Worm (Caenorhabditis elegans) whole organism, dauer: ENCODE results near the gene K08E5.6.

Experiments used
- unc-62 ChIP-seq: sonication (generic microtip); optimal IDR thresholded peaks from 2 replicates; lab custom pipeline; 2017; ENCODE audit warnings: missing biosample characterization, missing genetic modification reagents, missing genetic modification characterization

The K08E5.6 gene

ce11 chrIII:10132495-10133450, 8.1 kb upstream of the K08E5.6 start:
- no peak for TF ChIP-seq unc-62 (GFP tag; lab: Kevin White, UChicago)

ce11 chrIII:10134517-10134916, 6.3 kb upstream of the K08E5.6 start:
- TF ChIP-seq unc-62 (GFP tag; lab: Kevin White, UChicago) = no peak

ce11 chrIII:10136778-10137177, 4.1 kb upstream of the K08E5.6 start, which contains the start of gene ZK1128.7:
Gene ZK1128.7 (plus strand): TSS chrIII:10137006.
- no peak for TF ChIP-seq unc-62 (GFP tag; lab: Kevin White, UChicago)

DNA sequence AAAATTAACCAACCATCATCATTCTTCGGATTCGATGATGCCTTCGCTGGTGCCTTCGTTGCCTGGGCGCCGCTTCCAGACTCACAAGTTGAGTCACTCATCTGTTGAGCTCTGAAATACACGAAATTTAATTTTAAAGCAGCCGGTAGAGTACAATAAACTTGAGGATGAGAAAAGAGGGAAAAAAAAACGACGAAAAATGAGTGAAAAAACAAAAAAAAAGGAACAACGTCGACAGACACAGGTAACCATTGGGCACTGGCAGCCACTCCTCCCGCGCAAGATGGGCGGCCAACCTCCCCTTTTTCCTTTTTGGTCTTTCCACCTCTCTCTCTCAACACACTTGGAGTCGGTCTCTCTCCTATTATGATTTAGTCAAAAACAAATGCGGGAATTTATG, 5.9 kb downstream of the K08E5.6 start, which contains the start of gene K08E5.1:
Gene K08E5.1 (minus strand): TSS at position 101 of the 400 bp plus-strand sequence.
- TF ChIP-seq unc-62 (GFP tag; lab: Kevin White, UChicago) = no peak

- TF ChIP-seq unc-62 (GFP tag; lab: Kevin White, UChicago) = no peak
These were observed 9.1 kb downstream of the K08E5.6 start for ce11 chrIII:10149910-10150309.

DNA sequence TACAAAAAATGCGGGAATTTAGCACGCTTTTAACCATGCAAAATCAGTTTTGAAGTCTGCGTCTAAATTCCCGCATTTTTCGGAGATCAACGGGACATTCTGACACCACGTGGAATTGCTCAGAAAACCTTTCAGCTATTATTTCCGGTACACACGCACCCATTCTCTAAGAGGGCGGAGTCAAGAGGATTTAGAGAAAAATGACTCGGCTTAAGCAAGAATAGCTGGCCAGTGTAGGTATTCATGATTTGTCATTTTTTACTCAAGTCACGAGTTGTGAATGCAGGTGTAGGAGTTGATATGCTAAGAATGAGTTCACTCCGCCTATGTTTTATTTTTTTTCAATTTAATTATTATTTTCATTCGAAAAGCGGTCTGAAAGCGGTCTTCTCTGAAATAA, 9.9 kb downstream of the K08E5.6 start:
- no peak for TF ChIP-seq unc-62 (GFP tag; lab: Kevin White, UChicago)

- TF ChIP-seq unc-62 (GFP tag; lab: Kevin White, UChicago) = no peak
These were observed 10.9 kb downstream of the K08E5.6 start for ce11 chrIII:10151719-10152118.

DNA sequence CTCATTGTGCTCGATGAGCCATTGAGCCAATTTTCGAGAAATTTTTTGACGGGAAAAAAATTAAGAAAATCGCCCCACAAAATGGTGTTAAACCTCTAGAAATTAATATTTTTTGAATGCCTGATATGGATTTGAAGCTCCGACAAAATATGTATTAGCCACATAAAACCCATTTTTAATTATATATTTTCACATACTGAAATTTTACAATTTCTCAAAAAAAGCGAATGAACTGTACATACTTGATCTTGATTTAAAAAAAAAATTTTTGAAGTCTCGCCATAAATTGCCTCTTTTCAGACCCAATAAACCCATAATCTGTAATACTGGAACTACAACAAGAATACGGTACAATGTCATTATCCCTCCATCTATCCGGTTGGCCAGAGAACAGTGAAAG, 11.7 kb downstream of the K08E5.6 start, which contains the start of gene nac-3:
Gene nac-3 (plus strand): TSS at position 301 of the 400 bp plus-strand sequence.
- no peak for TF ChIP-seq unc-62 (GFP tag; lab: Kevin White, UChicago)

DNA sequence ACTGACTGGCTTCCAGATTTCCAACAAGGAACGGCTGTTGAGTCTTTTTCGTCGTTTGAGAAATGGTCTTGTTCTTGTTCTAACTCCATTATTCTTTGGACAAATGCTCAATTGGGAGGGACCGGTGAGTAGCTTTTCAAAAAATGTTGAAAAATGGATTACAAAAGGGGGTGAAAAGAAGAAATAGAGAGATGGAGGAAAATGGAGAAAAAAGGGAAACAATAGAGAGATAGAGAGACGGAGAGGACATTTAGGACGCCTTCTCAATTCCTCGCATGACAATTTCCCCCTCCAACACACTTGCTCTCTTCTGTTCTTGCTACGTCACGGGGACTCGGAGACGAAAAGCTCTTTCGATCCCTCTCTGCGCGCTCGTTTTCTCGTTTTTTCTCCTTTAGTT, 12.2 kb downstream of the K08E5.6 start:
- no peak for TF ChIP-seq unc-62 (GFP tag; lab: Kevin White, UChicago)

DNA sequence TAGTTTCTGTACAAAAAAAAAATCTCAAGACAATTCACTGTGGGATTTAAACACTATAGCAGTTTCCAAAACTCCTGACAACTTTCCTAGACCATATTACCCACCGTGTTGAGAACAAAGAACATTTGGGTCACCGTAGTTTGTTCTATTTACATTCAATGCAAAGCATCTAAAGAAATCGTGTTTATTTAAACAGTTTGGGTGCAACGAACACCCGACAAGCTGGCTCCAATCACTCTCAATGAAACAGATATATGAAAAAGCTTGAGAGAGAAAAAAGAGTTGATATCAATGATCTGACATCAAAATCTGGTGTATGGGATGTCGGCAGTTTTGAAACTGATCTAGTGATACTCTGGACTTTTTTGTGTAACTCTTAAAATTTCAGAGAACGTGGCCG, 14.2 kb downstream of the K08E5.6 start:
- no peak for TF ChIP-seq unc-62 (GFP tag; lab: Kevin White, UChicago)

ce11 chrIII:10156269-10156668, 15.4 kb downstream of the K08E5.6 start:
- TF ChIP-seq unc-62 (GFP tag; lab: Kevin White, UChicago) = no peak

DNA sequence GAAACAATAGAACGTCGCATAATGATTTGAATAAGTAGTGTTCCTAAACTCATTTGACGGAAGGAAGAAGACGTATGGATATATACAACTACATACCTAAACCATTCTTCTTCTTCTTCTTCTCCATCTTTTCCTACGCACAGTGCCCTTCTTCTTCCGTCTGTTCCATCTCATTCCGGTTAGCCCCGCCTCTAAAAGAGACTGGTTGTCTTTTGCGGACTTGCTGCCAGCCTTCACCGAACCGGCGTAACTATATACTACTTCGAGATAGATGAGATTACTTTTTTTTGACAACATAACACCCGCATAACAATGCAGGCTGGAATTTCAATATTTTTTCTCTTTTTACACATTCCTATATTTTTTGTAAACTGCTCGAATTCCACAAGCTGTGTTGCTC, 19.6 kb downstream of the K08E5.6 start, which contains the start of the genes K08E5.5 and mua-3:
Gene K08E5.5 (minus strand): TSS at position 101 of the 400 bp plus-strand sequence.
Gene mua-3 (plus strand): TSS at position 313 of the 400 bp plus-strand sequence.
- TF ChIP-seq unc-62 (GFP tag; lab: Kevin White, UChicago) = no peak

DNA sequence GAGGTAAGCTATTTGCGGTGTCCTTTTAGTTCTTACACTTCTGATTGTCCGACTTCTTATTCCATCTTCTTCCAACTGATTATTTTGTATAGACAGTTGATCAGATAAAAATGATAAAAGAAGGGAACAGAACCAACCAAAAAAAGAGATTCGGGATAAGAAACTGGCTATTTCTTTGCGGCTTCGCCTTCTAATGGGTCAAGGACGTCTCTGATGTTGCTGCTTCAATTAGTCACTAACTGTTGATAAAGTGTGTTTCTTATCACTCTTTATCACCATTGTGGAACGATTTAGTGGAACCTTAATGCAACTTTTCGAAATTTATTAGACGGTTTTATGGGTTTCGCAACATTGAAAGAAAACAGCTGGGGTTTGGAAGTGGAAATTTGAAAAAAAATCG, 29.4 kb downstream of the K08E5.6 start:
- no peak for TF ChIP-seq unc-62 (GFP tag; lab: Kevin White, UChicago)

ce11 chrIII:10178023-10178422, 37.2 kb downstream of the K08E5.6 start:
- TF ChIP-seq unc-62 (GFP tag; lab: Kevin White, UChicago) = no peak

DNA sequence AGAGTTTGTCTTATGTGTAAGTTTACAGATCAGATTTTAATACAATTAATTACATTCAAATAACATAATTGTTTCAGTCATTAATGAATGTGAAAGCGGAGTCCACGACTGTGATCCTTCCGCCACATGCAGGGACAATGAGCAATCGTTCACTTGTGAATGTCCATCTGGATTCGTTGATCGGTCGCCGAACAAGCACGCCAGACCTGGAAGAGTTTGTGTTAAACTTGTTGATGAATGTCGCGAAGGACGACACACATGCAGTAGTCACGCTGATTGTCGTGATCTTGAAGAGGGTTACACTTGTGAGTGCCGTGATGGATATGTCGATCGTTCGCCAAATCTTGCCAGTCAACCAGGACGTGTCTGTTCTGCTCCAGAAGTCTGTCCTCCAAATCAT, 37.7 kb downstream of the K08E5.6 start:
- TF ChIP-seq unc-62 (GFP tag; lab: Kevin White, UChicago) = no peak

DNA sequence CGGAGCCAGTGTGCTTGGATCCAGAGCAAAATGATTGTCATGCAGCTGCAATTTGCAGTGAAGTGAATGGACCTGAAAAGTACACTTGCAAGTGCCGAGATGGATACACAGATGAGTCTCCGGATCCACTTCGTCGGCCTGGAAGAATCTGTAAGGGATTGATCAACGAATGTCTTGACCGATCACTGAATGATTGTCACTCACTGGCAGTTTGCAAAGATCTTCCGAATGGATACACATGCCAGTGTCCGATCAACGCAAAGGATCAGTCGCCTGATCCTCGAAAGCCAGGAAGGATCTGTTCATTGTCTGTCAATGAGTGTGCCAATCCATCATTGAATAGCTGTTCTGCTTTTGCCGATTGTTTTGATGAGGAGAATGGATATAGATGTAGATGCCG, 38.6 kb downstream of the K08E5.6 start:
- no peak for TF ChIP-seq unc-62 (GFP tag; lab: Kevin White, UChicago)

ce11 chrIII:10181868-10182267, 41.0 kb downstream of the K08E5.6 start:
- TF ChIP-seq unc-62 (GFP tag; lab: Kevin White, UChicago) = no peak
